Fruit fly (Drosophila melanogaster): ENCODE results near the gene CG7394.

CG7394 gene

DNA sequence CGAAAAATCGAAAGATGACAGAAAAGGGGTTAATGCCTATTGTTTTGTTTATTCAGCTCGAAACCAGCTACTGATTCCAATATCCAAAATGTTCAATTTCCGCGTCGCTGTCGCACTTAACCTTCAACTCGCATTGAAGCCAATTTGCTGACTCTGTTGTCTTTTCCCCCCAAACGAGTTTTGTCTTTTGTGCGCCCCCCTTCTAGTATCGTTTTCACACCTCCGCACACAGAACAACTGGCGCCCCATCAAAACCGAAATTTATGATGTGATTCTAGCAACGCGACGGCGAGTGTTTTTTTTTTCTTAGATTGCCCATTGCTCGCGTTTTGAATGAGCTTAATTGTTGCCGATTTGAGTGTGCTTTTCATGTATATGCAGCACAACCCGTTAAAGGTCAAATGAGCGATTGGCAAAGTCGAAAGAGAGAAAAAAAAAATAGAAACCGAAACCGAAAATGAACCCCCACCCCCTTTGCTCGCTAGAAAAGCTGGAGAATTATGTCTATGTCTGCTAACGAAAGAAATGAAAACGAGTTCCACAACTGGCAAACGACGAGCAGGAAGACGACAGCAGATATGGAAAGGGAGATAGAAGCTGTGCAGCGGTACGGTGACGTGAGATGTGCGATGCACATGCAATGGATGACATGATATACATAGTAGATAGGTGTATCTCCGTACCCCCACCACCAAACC is 11.3 kb upstream of the CG7394 start (continued):
- TF ChIP-seq H15 (GFP tag; IDR thresholded peaks at IDR 0.05) = no peak
- TF ChIP-seq tin (GFP tag; optimal IDR thresholded peaks at IDR 0.05) = no peak
- no peak for TF ChIP-seq CG17385 (GFP tag; optimal IDR thresholded peaks at IDR 0.05)
- no peak for TF ChIP-seq onecut (GFP tag; IDR thresholded peaks at IDR 0.05)
- TF ChIP-seq gro (GFP tag; optimal IDR thresholded peaks at IDR 0.05) = peak; percentile 68
- no peak for TF ChIP-seq slp2 (GFP tag; optimal IDR thresholded peaks at IDR 0.05)
- peak; percentile 89 for TF ChIP-seq Med (GFP tag)
- no peak for TF ChIP-seq CG2875 (GFP tag; optimal IDR thresholded peaks at IDR 0.05)
- no peak for TF ChIP-seq CG32767 (GFP tag; IDR thresholded peaks at IDR 0.05)
- TF ChIP-seq Dip3 (GFP tag; optimal IDR thresholded peaks at IDR 0.05) = no peak
- no peak for TF ChIP-seq vvl (GFP tag; IDR thresholded peaks at IDR 0.05)
- no peak for TF ChIP-seq fd102C (GFP tag; optimal IDR thresholded peaks at IDR 0.05)
- peak; percentile 46 for TF ChIP-seq Hmr (GFP tag; optimal IDR thresholded peaks at IDR 0.05)
- no peak for TF ChIP-seq exex (tag; optimal IDR thresholded peaks at IDR 0.05)
- TF ChIP-seq CG15011 (GFP tag; optimal IDR thresholded peaks at IDR 0.05) = no peak
- no peak for TF ChIP-seq Hr3 (GFP tag; optimal IDR thresholded peaks at IDR 0.05)
- TF ChIP-seq CG3995 (GFP tag; optimal IDR thresholded peaks at IDR 0.05) = no peak
- TF ChIP-seq sens (GFP tag) = peak; percentile 39
- no peak for TF ChIP-seq CG9876 (GFP tag; optimal IDR thresholded peaks at IDR 0.05)
- TF ChIP-seq vfl (GFP tag; optimal IDR thresholded peaks at IDR 0.05) = no peak
- TF ChIP-seq fd3F (GFP tag; optimal IDR thresholded peaks at IDR 0.05) = no peak
- TF ChIP-seq Nf-YC (tag; optimal IDR thresholded peaks at IDR 0.05) = no peak
- no peak for TF ChIP-seq bigmax (GFP tag; optimal IDR thresholded peaks at IDR 0.05)
- no peak for TF ChIP-seq CG10274 (GFP tag; optimal IDR thresholded peaks at IDR 0.05)
- no peak for TF ChIP-seq Mad (GFP tag; optimal IDR thresholded peaks at IDR 0.05)
- no peak for TF ChIP-seq CG1529 (GFP tag; optimal IDR thresholded peaks at IDR 0.05)
- no peak for TF ChIP-seq CG11723 (GFP tag; optimal IDR thresholded peaks at IDR 0.05)
- no peak for TF ChIP-seq zen2 (GFP tag; IDR thresholded peaks at IDR 0.05; ENCODE audit: partially characterized antibody)
- TF ChIP-seq ci (GFP tag; IDR thresholded peaks at IDR 0.05) = no peak
- no peak for TF ChIP-seq CG31441 (GFP tag; IDR thresholded peaks at IDR 0.05)
- TF ChIP-seq CG7963 (GFP tag; IDR thresholded peaks at IDR 0.05; ENCODE audit: partially characterized antibody) = no peak
- TF ChIP-seq Neu2 (GFP tag; optimal IDR thresholded peaks at IDR 0.05; ENCODE audit: borderline replicate concordance) = no peak
- peak; percentile 48 for TF ChIP-seq Vsx1 (GFP tag; optimal IDR thresholded peaks at IDR 0.05)
- no peak for TF ChIP-seq so (GFP tag; IDR thresholded peaks at IDR 0.05)
- TF ChIP-seq Dek (tag; optimal IDR thresholded peaks at IDR 0.05) = no peak
- no peak for TF ChIP-seq CG7372 (GFP tag; IDR thresholded peaks at IDR 0.05)
- no peak for TF ChIP-seq ato (GFP tag; IDR thresholded peaks at IDR 0.05; ENCODE audit: partially characterized antibody)
- peak in 1 of 2 experiments; percentile 19 for TF ChIP-seq dpn (GFP tag; optimal IDR thresholded peaks at IDR 0.05)
- no peak for TF ChIP-seq CG13123 (GFP tag; optimal IDR thresholded peaks at IDR 0.05)
- no peak for TF ChIP-seq CG42726 (GFP tag; IDR thresholded peaks at IDR 0.05; ENCODE audit: partially characterized antibody)
- TF ChIP-seq gsb-n (tag; optimal IDR thresholded peaks at IDR 0.05) = no peak
- TF ChIP-seq CG2199 (GFP tag; IDR thresholded peaks at IDR 0.05) = no peak; the same call in 2 of the 3 replicates
- TF ChIP-seq unc-4 (GFP tag; IDR thresholded peaks at IDR 0.05; ENCODE audit: partially characterized antibody) = 0 out of 2 replicates have a peak, but pooled peaks have one; percentile 25
- TF ChIP-seq scrt (GFP tag; optimal IDR thresholded peaks at IDR 0.05) = no peak
- TF ChIP-seq CG5245 (GFP tag; optimal IDR thresholded peaks at IDR 0.05) = no peak
- TF ChIP-seq tna (GFP tag; IDR thresholded peaks at IDR 0.05; ENCODE audit: partially characterized antibody) = no peak
- no peak for TF ChIP-seq tup (GFP tag; optimal IDR thresholded peaks at IDR 0.05)
- no peak for TF ChIP-seq hb (GFP tag; IDR thresholded peaks at IDR 0.05; ENCODE audit: partially characterized antibody)
- TF ChIP-seq CG14710 (tag; optimal IDR thresholded peaks at IDR 0.05) = no peak
- peak; percentile 21; the same call in 1 of the 2 replicates for TF ChIP-seq Adf1 (GFP tag; IDR thresholded peaks at IDR 0.05)

All from whole organism, embryonic.